Comparison of ENCODE assay signal across 1 fruit fly cellular context in the genomic region with DNA sequence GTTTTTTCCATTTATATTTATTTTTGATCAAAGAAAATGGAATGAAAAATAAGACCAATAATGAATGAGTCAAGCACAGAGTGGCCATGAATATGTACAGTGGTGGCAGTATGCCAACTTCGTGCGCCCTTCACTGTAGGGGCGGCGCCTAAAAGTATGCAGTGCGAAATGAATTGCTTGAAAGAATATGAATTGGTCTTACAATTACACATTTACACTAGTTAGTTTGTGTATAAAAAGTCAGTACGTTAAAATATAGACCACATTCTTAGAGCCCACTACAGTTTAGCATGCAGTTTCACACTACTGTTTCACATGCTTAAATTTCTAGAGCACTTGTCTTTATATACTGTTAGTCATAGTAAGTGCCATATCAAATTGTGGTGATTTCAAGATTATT.
TF ChIP-seq lines count a peak whose summit lies in the region.

No protein-coding gene starts in this region.

TF ChIP-seq in whole organism, embryonic, 481 proteins besides CTCF, POLR2A, EP300 and RAD21 (continued from another document):
- TF ChIP-seq usp (GFP tag; optimal IDR thresholded peaks at IDR 0.05; lab: Kevin White, UChicago) (no peak), CG1832 (GFP tag; optimal IDR thresholded peaks at IDR 0.05; lab: Kevin White, UChicago) (no peak), MESR4 (GFP tag; optimal IDR thresholded peaks at IDR 0.05; lab: Kevin White, UChicago) (no peak), CG13296 (GFP tag; optimal IDR thresholded peaks at IDR 0.05; lab: Kevin White, UChicago) (no peak), crol (GFP tag; IDR thresholded peaks at IDR 0.05; lab: Robert Waterston, UW) (no peak), CG32772 (GFP tag; IDR thresholded peaks at IDR 0.05; lab: Robert Waterston, UW) (no peak), CG17385 (GFP tag; optimal IDR thresholded peaks at IDR 0.05; lab: Kevin White, UChicago) (no peak), cg (GFP tag; optimal IDR thresholded peaks at IDR 0.05; lab: Kevin White, UChicago) (no peak), Hmr (GFP tag; optimal IDR thresholded peaks at IDR 0.05; lab: Kevin White, UChicago) (peak; percentile 40), CG4617 (GFP tag; optimal IDR thresholded peaks at IDR 0.05; lab: Kevin White, UChicago; ENCODE audit: borderline replicate concordance) (no peak), CG16863 (GFP tag; optimal IDR thresholded peaks at IDR 0.05; lab: Kevin White, UChicago) (no peak), CG6272 (GFP tag; IDR thresholded peaks at IDR 0.05; lab: Robert Waterston, UW) (no peak), bowl (GFP tag; IDR thresholded peaks at IDR 0.05; lab: Robert Waterston, UW) (no peak), Nf-YB (GFP tag; optimal IDR thresholded peaks at IDR 0.05; lab: Kevin White, UChicago) (no peak), Xrp1 (GFP tag; IDR thresholded peaks at IDR 0.05; lab: Robert Waterston, UW) (no peak), sens-2 (GFP tag; IDR thresholded peaks at IDR 0.05; lab: Robert Waterston, UW) (no peak), CG14014 (GFP tag; IDR thresholded peaks at IDR 0.05; lab: Robert Waterston, UW) (no peak), abd-A (tag; optimal IDR thresholded peaks at IDR 0.05; lab: Kevin White, UChicago) (no peak), mam (GFP tag; optimal IDR thresholded peaks at IDR 0.05; lab: Kevin White, UChicago) (peak; percentile 42), ind (GFP tag; optimal IDR thresholded peaks at IDR 0.05; lab: Kevin White, UChicago) (peak; percentile 11), CG9876 (GFP tag; optimal IDR thresholded peaks at IDR 0.05; lab: Kevin White, UChicago) (peak; percentile 13), CG11247 (GFP tag; IDR thresholded peaks at IDR 0.05; lab: Robert Waterston, UW) (no peak), p53 (GFP tag; optimal IDR thresholded peaks at IDR 0.05; lab: Kevin White, UChicago) (no peak), Gug (GFP tag; IDR thresholded peaks at IDR 0.05; lab: Robert Waterston, UW) (peak; percentile 25; the same call in 1 of the 4 replicates), CG12942 (GFP tag; optimal IDR thresholded peaks at IDR 0.05; lab: Kevin White, UChicago) (no peak), esg (GFP tag; conservative IDR thresholded peaks at IDR 0.05; lab: Robert Waterston, UW) (no peak), sug (tag; optimal IDR thresholded peaks at IDR 0.05; lab: Kevin White, UChicago) (no peak), CG17612 (GFP tag; IDR thresholded peaks at IDR 0.05; lab: Robert Waterston, UW) (no peak), CG15269 (tag; optimal IDR thresholded peaks at IDR 0.05; lab: Kevin White, UChicago) (no peak), ERR (GFP tag; optimal IDR thresholded peaks at IDR 0.05; lab: Kevin White, UChicago) (no peak), CG31388 (GFP tag; optimal IDR thresholded peaks at IDR 0.05; lab: Kevin White, UChicago) (no peak), odd (GFP tag; optimal IDR thresholded peaks at IDR 0.05; lab: Kevin White, UChicago) (no peak), br (optimal IDR thresholded peaks at IDR 0.05; lab: Kevin White, UChicago) (no peak), amos (GFP tag; IDR thresholded peaks at IDR 0.05; lab: Robert Waterston, UW; ENCODE audit: partially characterized antibody) (peak; percentile 47), CG10543 (GFP tag; optimal IDR thresholded peaks at IDR 0.05; lab: Kevin White, UChicago) (no peak), CG17186 (GFP tag; optimal IDR thresholded peaks at IDR 0.05; lab: Kevin White, UChicago) (no peak), ewg (GFP tag; optimal IDR thresholded peaks at IDR 0.05; lab: Kevin White, UChicago) (no peak), D19B (GFP tag; optimal IDR thresholded peaks at IDR 0.05; lab: Kevin White, UChicago) (no peak), Hand (GFP tag; optimal IDR thresholded peaks at IDR 0.05; lab: Kevin White, UChicago) (no peak), Bgb (GFP tag; IDR thresholded peaks at IDR 0.05; lab: Robert Waterston, UW; ENCODE audit: partially characterized antibody) (peak; percentile 60), CG12391 (tag; optimal IDR thresholded peaks at IDR 0.05; lab: Kevin White, UChicago) (no peak), Atf3 (GFP tag; optimal IDR thresholded peaks at IDR 0.05; lab: Kevin White, UChicago) (no peak), trem (tag; optimal IDR thresholded peaks at IDR 0.05; lab: Kevin White, UChicago) (no peak), jumu (GFP tag; optimal IDR thresholded peaks at IDR 0.05; lab: Kevin White, UChicago) (no peak), tin (GFP tag; optimal IDR thresholded peaks at IDR 0.05; lab: Kevin White, UChicago) (no peak), CG4854 (GFP tag; optimal IDR thresholded peaks at IDR 0.05; lab: Kevin White, UChicago) (no peak), lbe (GFP tag; optimal IDR thresholded peaks at IDR 0.05; lab: Kevin White, UChicago) (no peak), Ptx1 (GFP tag; IDR thresholded peaks at IDR 0.05; lab: Robert Waterston, UW) (0 out of 2 replicates have a peak, but pooled peaks have one; percentile 16), org-1 (GFP tag; optimal IDR thresholded peaks at IDR 0.05; lab: Kevin White, UChicago) (no peak), CG14441 (GFP tag; IDR thresholded peaks at IDR 0.05; lab: Robert Waterston, UW) (0 out of 2 replicates have a peak, but pooled peaks have one; percentile 25), eyg (GFP tag; optimal IDR thresholded peaks at IDR 0.05; lab: Kevin White, UChicago) (no peak), Atf6 (GFP tag; IDR thresholded peaks at IDR 0.05; lab: Robert Waterston, UW) (no peak), Sox102F (GFP tag; optimal IDR thresholded peaks at IDR 0.05; lab: Kevin White, UChicago) (peak; percentile 5), inv (GFP tag; IDR thresholded peaks at IDR 0.05; lab: Robert Waterston, UW; ENCODE audit: partially characterized antibody) (peak; percentile 28; the same call in 1 of the 2 replicates), Blimp-1 (GFP tag; optimal IDR thresholded peaks at IDR 0.05; lab: Kevin White, UChicago) (no peak), CG9609 (GFP tag; optimal IDR thresholded peaks at IDR 0.05; lab: Kevin White, UChicago) (no peak), CG5953 (GFP tag; IDR thresholded peaks at IDR 0.05; lab: Robert Waterston, UW) (no peak), Doc3 (GFP tag; IDR thresholded peaks at IDR 0.05; lab: Robert Waterston, UW; ENCODE audit: partially characterized antibody) (no peak), CG6854 (GFP tag; optimal IDR thresholded peaks at IDR 0.05; lab: Kevin White, UChicago) (no peak), NFAT (GFP tag; IDR thresholded peaks at IDR 0.05; lab: Robert Waterston, UW) (no peak), D19A (tag; optimal IDR thresholded peaks at IDR 0.05; lab: Kevin White, UChicago) (no peak), ATbp (GFP tag; optimal IDR thresholded peaks at IDR 0.05; lab: Kevin White, UChicago) (no peak), Bteb2 (GFP tag; optimal IDR thresholded peaks at IDR 0.05; lab: Kevin White, UChicago) (no peak), Dek (tag; optimal IDR thresholded peaks at IDR 0.05; lab: Kevin White, UChicago) (no peak), CG13624 (GFP tag; optimal IDR thresholded peaks at IDR 0.05; lab: Kevin White, UChicago) (no peak), sd (tag; optimal IDR thresholded peaks at IDR 0.05; lab: Kevin White, UChicago) (peak; percentile 43), CG7786 (GFP tag; optimal IDR thresholded peaks at IDR 0.05; lab: Kevin White, UChicago) (no peak), CG2116 (GFP tag; optimal IDR thresholded peaks at IDR 0.05; lab: Kevin White, UChicago) (no peak), CG6791 (GFP tag; IDR thresholded peaks at IDR 0.05; lab: Robert Waterston, UW; ENCODE audit: partially characterized antibody) (no peak)
